Worm (Caenorhabditis elegans) whole organism, L1 larva: Measurements from ENCODE around the gene F14D2.11.

Source experiments
- ama-1 ChIP-seq: fragments of 150-350 bp; optimal IDR thresholded peaks from 2 replicates; lab custom pipeline; 2014
- ceh-82 ChIP-seq, 3 experiments: fragments of 150-350 bp in 1 of 3; sonication (generic microtip) in 2 of 3; optimal IDR thresholded peaks; 2 replicates each; lab custom pipeline; 2014 to 2017; ENCODE audit warnings: missing biosample characterization in 3 of 3, missing genetic modification characterization in 3 of 3
- ces-1 ChIP-seq: fragments of 150-350 bp; optimal IDR thresholded peaks from 2 replicates; lab custom pipeline; 2014; ENCODE audit warnings: missing biosample characterization, missing genetic modification reagents, missing genetic modification characterization
- elt-3 ChIP-seq, 6 experiments: fragments of 150-350 bp in 1 of 6; sonication (generic microtip); optimal IDR thresholded peaks; 2 replicates each; lab custom pipeline; 2017 to 2018; ENCODE audit warnings: missing biosample characterization in 6 of 6, missing genetic modification characterization in 6 of 6, inconsistent platforms in 1 of 6
- grh-1 ChIP-seq: fragments of 200-800 bp; sonication (Bioruptor generic); IDR thresholded peaks from 2 replicates; pipeline ENCODE4 v1.3.6; 2022; ENCODE audit warnings: missing genetic modification reagents, missing genetic modification characterization, missing compliant biosample characterization
- isw-1 ChIP-seq: fragments of 200-800 bp; sonication (Bioruptor generic); IDR thresholded peaks from 2 replicates; pipeline ENCODE4 v1.3.6; 2022; ENCODE audit warnings: missing genetic modification characterization, missing compliant biosample characterization
- lir-3 ChIP-seq: sonication (generic microtip); optimal IDR thresholded peaks from 2 replicates; lab custom pipeline; 2016; ENCODE audit warnings: mild to moderate bottlenecking, missing genetic modification characterization, moderate library complexity, missing compliant biosample characterization; ENCODE audit not compliant: poor library complexity
- nhr-12 ChIP-seq: sonication (generic microtip); optimal IDR thresholded peaks from 2 replicates; lab custom pipeline; 2017; ENCODE audit warnings: missing biosample characterization, missing genetic modification characterization
- nhr-20 ChIP-seq: sonication (generic microtip); optimal IDR thresholded peaks from 2 replicates; lab custom pipeline; 2016; ENCODE audit warnings: mild to moderate bottlenecking, missing genetic modification characterization, missing compliant biosample characterization
- nhr-77 ChIP-seq: fragments of 150-350 bp; optimal IDR thresholded peaks from 2 replicates; lab custom pipeline; 2014; ENCODE audit warnings: missing biosample characterization, missing genetic modification characterization
- pqm-1 ChIP-seq: sonication (generic microtip); optimal IDR thresholded peaks from 3 replicates; lab custom pipeline; 2017; ENCODE audit warnings: missing biosample characterization, missing genetic modification characterization
- snpc-4 ChIP-seq: fragments of 150-350 bp; optimal IDR thresholded peaks from 2 replicates; lab custom pipeline; 2014; ENCODE audit warnings: missing biosample characterization, missing genetic modification characterization
- unc-62 ChIP-seq: fragments of 150-350 bp; optimal IDR thresholded peaks from 2 replicates; lab custom pipeline; 2014; ENCODE audit warnings: missing biosample characterization, missing genetic modification reagents, missing genetic modification characterization
- xbp-1 ChIP-seq: sonication (generic microtip); optimal IDR thresholded peaks from 2 replicates; lab custom pipeline; 2016; ENCODE audit warnings: missing genetic modification characterization, missing compliant biosample characterization

DNA sequence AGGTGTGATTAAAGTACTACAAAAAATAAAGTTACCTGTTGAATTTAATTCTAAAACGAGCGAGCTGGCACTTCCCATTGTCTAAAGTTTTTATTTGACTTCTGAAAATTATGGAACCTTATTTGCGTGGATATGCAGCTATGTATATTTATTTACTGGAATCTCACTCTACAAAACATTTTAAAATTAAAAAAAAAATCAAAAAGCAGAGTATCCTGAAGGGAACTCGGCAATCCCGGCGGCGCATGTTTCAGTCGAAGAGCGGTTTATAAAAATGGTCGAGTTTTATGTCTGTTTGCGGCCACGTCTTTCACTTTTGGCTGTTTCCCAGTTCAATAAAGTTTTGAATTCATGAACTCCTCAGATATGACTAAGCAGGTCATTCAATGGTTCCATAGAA, 4.8 kb downstream of the F14D2.11 start, which contains the start of gene F14D2.19:
- TF ChIP-seq snpc-4 (no peak), xbp-1 (tag; lab: Kevin White, UChicago) (no peak), grh-1 (GFP tag; lab: Robert Waterston, UW) (no peak), elt-3 (tag; optimal IDR thresholded peaks at IDR 0.05; lab: Kevin White, UChicago) (no peak), nhr-77 (tag; lab: Kevin White, UChicago) (no peak), lir-3 (no peak), nhr-20 (tag; lab: Kevin White, UChicago) (no peak), pqm-1 (no peak), unc-62 (no peak), ceh-82 (tag; optimal IDR thresholded peaks at IDR 0.05; lab: Kevin White, UChicago) (no peak), isw-1 (no peak), nhr-12 (no peak), ama-1 (lab: Kevin White, UChicago) (no peak), ces-1 (GFP tag; lab: Kevin White, UChicago) (no peak)
